Worm (Caenorhabditis elegans) whole organism, midembryonic: ENCODE data around the gene F53B1.9.

ENCODE experiments used
- T22C8.4 ChIP-seq: fragments of 200-800 bp; sonication (Bioruptor generic); IDR thresholded peaks from 2 replicates; pipeline ENCODE4 v1.3.6; 2022; ENCODE audit warnings: missing genetic modification characterization, missing compliant biosample characterization
- cog-1 ChIP-seq: sonication (generic microtip); optimal IDR thresholded peaks from 2 replicates; lab custom pipeline; 2016; ENCODE audit warnings: missing genetic modification characterization, missing compliant biosample characterization
- flt-1 ChIP-seq: fragments of 200-800 bp; sonication (Bioruptor generic); IDR thresholded peaks from 2 replicates; pipeline ENCODE4 v1.3.6; 2022; ENCODE audit warnings: missing genetic modification characterization, missing compliant biosample characterization
- klf-2 ChIP-seq: fragments of 200-800 bp; sonication (Bioruptor generic); conservative IDR thresholded peaks from 2 replicates; pipeline ENCODE4 v1.3.6; 2022; ENCODE audit warnings: missing genetic modification reagents, missing genetic modification characterization, missing compliant biosample characterization
- med-1 ChIP-seq: sonication (generic microtip); optimal IDR thresholded peaks from 2 replicates; lab custom pipeline; 2017; ENCODE audit warnings: missing genetic modification characterization, mild to moderate bottlenecking, missing compliant biosample characterization, antibody characterized with exemption, missing genetic modification reagents; ENCODE audit not compliant: insufficient read depth
- ref-1 ChIP-seq: fragments of 200-800 bp; sonication (Bioruptor generic); conservative IDR thresholded peaks from 2 replicates; pipeline ENCODE4 v1.3.6; 2022; ENCODE audit warnings: missing genetic modification reagents, missing genetic modification characterization, missing compliant biosample characterization
- tab-1 ChIP-seq: fragments of 200-800 bp; sonication (Bioruptor generic); IDR thresholded peaks from 2 replicates; pipeline ENCODE4 v1.3.6; 2022; ENCODE audit warnings: missing genetic modification characterization, missing compliant biosample characterization
- ztf-23 ChIP-seq: fragments of 200-800 bp; sonication (Bioruptor generic); IDR thresholded peaks from 2 replicates; pipeline ENCODE4 v1.3.6; 2022; ENCODE audit warnings: missing genetic modification reagents, missing genetic modification characterization, missing compliant biosample characterization
- ztf-29 ChIP-seq: fragments of 200-800 bp; sonication (Bioruptor generic); IDR thresholded peaks from 2 replicates; pipeline ENCODE4 v1.3.6; 2022; ENCODE audit warnings: missing genetic modification reagents, missing genetic modification characterization, missing compliant biosample characterization

Gene F53B1.9

ce11 chrX:2099002-2099401, 32.6 kb downstream of the F53B1.9 start:
- TF ChIP-seq ref-1 (no peak), klf-2 (GFP tag; lab: Robert Waterston, UW) (no peak), med-1 (GFP tag; lab: Kevin White, UChicago) (no peak), cog-1 (tag; lab: Kevin White, UChicago) (no peak), tab-1 (GFP tag; lab: Robert Waterston, UW) (no peak)

DNA sequence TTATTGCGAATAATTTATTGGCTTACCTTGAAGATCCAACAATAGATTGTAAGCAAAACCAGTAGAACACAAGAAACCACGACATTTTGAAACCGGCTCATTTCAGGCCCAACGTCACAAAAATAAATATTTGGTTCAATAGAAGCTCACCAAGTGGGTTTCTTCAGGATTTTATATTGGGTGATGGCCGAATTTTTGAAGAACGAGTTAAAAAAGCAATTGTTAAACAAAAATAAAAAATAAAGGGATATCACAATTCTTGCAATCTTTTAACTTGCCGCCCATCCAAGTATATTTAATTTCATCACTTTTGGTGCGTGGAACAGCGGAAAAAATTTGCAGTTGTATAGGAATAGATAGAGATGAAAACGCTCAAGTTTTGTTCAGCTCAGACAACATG, 34.8 kb downstream of the F53B1.9 start, which contains the start of gene T21D9.2:
TSS of gene T21D9.2 (minus strand) at position 101 of the 400 bp plus-strand sequence.
- TF ChIP-seq cog-1 (tag; lab: Kevin White, UChicago) (no peak), ref-1 (no peak), med-1 (GFP tag; lab: Kevin White, UChicago) (no peak), T22C8.4 (no peak), ztf-29 (GFP tag; lab: Robert Waterston, UW) (no peak), tab-1 (GFP tag; lab: Robert Waterston, UW) (no peak), flt-1 (GFP tag; lab: Robert Waterston, UW) (no peak), ztf-23 (GFP tag; lab: Robert Waterston, UW) (no peak), klf-2 (GFP tag; lab: Robert Waterston, UW) (no peak)

DNA sequence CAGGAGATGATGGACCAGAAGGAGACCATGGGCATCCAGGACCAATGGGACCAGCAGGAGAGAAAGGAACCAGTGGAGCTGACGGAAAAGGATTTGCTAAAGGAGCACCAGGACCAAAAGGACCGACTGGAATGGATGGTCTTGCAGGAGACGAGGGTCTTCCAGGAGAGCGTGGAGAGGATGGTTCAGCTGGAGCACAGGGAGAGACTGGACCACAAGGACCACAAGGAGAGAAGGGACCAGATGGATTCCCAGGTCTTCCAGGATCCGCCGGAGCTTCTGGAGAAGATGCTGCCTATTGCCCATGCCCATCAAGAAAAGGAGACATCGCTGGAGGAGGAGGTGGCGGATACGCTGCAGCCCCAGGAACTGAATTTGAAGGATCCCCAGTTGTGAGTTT, 37.5 kb downstream of the F53B1.9 start:
- no peak for TF ChIP-seq T22C8.4
- TF ChIP-seq klf-2 (GFP tag; lab: Robert Waterston, UW): no peak
- TF ChIP-seq ztf-29 (GFP tag; lab: Robert Waterston, UW): no peak
- TF ChIP-seq cog-1 (tag; lab: Kevin White, UChicago): no peak
- no peak for TF ChIP-seq med-1 (GFP tag; lab: Kevin White, UChicago)
- no peak for TF ChIP-seq ztf-23 (GFP tag; lab: Robert Waterston, UW)
- TF ChIP-seq ref-1: no peak
- no peak for TF ChIP-seq flt-1 (GFP tag; lab: Robert Waterston, UW)
- no peak for TF ChIP-seq tab-1 (GFP tag; lab: Robert Waterston, UW)

ce11 chrX:2093169-2093568, 38.5 kb downstream of the F53B1.9 start, which contains the start of gene col-164:
TSS of gene col-164 (plus strand) at chrX:2093469.
- TF ChIP-seq ztf-29 (GFP tag; lab: Robert Waterston, UW) (no peak), med-1 (GFP tag; lab: Kevin White, UChicago) (no peak), flt-1 (GFP tag; lab: Robert Waterston, UW) (no peak), cog-1 (tag; lab: Kevin White, UChicago) (no peak), T22C8.4 (no peak), tab-1 (GFP tag; lab: Robert Waterston, UW) (no peak), ref-1 (no peak), ztf-23 (GFP tag; lab: Robert Waterston, UW) (no peak), klf-2 (GFP tag; lab: Robert Waterston, UW) (no peak)

- TF ChIP-seq T22C8.4 (peak; percentile 68; the same call in 1 of the 2 replicates), med-1 (GFP tag; lab: Kevin White, UChicago) (no peak)
These were observed 41.2 kb downstream of the F53B1.9 start for ce11 chrX:2090493-2090892.

- TF ChIP-seq med-1 (GFP tag; lab: Kevin White, UChicago) (no peak), ztf-23 (GFP tag; lab: Robert Waterston, UW) (0 out of 2 replicates have a peak, but pooled peaks have one; percentile 19), ztf-29 (GFP tag; lab: Robert Waterston, UW) (0 out of 2 replicates have a peak, but pooled peaks have one; percentile 17), ref-1 (no peak), flt-1 (GFP tag; lab: Robert Waterston, UW) (no peak), T22C8.4 (no peak), cog-1 (tag; lab: Kevin White, UChicago) (no peak), tab-1 (GFP tag; lab: Robert Waterston, UW) (no peak), klf-2 (GFP tag; lab: Robert Waterston, UW) (no peak)
These were observed 42.2 kb downstream of the F53B1.9 start, which contains the start of gene lsy-2 for ce11 chrX:2089434-2089833. TSS of gene lsy-2 (plus strand) at chrX:2089704.

- TF ChIP-seq klf-2 (GFP tag; lab: Robert Waterston, UW) (no peak), ref-1 (no peak), tab-1 (GFP tag; lab: Robert Waterston, UW) (no peak), T22C8.4 (no peak), cog-1 (tag; lab: Kevin White, UChicago) (no peak), ztf-29 (GFP tag; lab: Robert Waterston, UW) (no peak), flt-1 (GFP tag; lab: Robert Waterston, UW) (no peak), med-1 (GFP tag; lab: Kevin White, UChicago) (no peak), ztf-23 (GFP tag; lab: Robert Waterston, UW) (no peak)
These were observed 43.9 kb downstream of the F53B1.9 start for ce11 chrX:2087716-2088115.

- TF ChIP-seq ref-1: no peak
- TF ChIP-seq cog-1 (tag; lab: Kevin White, UChicago): no peak
- TF ChIP-seq med-1 (GFP tag; lab: Kevin White, UChicago): no peak
- no peak for TF ChIP-seq tab-1 (GFP tag; lab: Robert Waterston, UW)
- TF ChIP-seq flt-1 (GFP tag; lab: Robert Waterston, UW): no peak
- no peak for TF ChIP-seq T22C8.4
- no peak for TF ChIP-seq ztf-23 (GFP tag; lab: Robert Waterston, UW)
- no peak for TF ChIP-seq klf-2 (GFP tag; lab: Robert Waterston, UW)
- no peak for TF ChIP-seq ztf-29 (GFP tag; lab: Robert Waterston, UW)
These were observed 46.1 kb downstream of the F53B1.9 start for ce11 chrX:2085494-2085893.

ce11 chrX:2084988-2085387, 46.7 kb downstream of the F53B1.9 start, which contains the start of gene F49H12.2:
TSS of gene F49H12.2 (plus strand) at chrX:2085288.
- TF ChIP-seq T22C8.4 (no peak), ref-1 (no peak), flt-1 (GFP tag; lab: Robert Waterston, UW) (no peak), cog-1 (tag; lab: Kevin White, UChicago) (no peak)

DNA sequence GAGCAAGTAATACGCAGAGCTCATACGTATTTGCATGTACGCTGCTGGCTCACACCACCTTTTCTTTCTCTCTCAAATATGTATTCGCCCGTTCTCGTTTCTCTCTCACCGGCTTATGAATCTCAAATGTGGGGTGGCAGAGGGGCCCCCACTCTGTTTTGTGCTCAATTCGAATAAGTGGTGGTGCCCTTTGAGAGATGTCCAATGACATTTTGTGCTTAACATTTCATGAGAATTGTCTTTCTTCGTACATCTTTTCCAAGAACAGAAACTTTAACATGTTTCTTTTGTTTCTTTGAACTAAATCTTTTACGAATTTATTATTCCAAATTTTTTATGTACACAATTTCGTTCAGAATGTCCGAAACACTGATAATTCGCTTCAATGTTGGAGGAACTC, 47.6 kb downstream of the F53B1.9 start, which contains the start of gene F49H12.3:
TSS of gene F49H12.3 (plus strand) at position 357 of the 400 bp plus-strand sequence.
- TF ChIP-seq T22C8.4 (no peak), med-1 (GFP tag; lab: Kevin White, UChicago) (no peak), ref-1 (no peak), ztf-29 (GFP tag; lab: Robert Waterston, UW) (no peak), ztf-23 (GFP tag; lab: Robert Waterston, UW) (no peak), cog-1 (tag; lab: Kevin White, UChicago) (no peak), tab-1 (GFP tag; lab: Robert Waterston, UW) (no peak), flt-1 (GFP tag; lab: Robert Waterston, UW) (no peak), klf-2 (GFP tag; lab: Robert Waterston, UW) (no peak)
